Worm (Caenorhabditis elegans): ENCODE results near the gene Y54G2A.37.

DNA sequence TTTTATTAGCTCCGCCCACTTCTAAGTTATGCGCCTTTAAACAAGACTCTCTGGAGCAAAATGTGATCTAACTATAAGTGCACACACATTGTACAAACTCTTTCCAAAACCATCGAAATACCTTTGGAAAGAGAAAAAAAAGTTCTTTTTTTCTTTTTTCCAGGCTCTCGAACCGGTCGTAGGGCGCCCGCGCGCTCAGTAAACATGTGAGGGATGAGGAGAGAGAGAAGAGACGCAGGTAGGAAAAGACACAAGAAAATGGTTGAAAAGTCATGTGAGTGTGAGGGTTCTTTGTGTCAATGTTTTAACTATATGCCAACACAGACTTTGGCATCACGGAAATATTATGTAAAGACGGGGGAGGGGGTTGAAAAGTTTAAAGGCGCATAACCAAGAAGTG, 46.0 kb upstream of the Y54G2A.37 start:
- TF ChIP-seq aly-1 (tag; optimal IDR thresholded peaks at IDR 0.05) = no peak
- TF ChIP-seq ama-1 (optimal IDR thresholded peaks at IDR 0.05) = no peak
- no peak for TF ChIP-seq hmbx-1 (tag; optimal IDR thresholded peaks at IDR 0.05)
- no peak for TF ChIP-seq ceh-36 (tag; optimal IDR thresholded peaks at IDR 0.05)
- no peak for TF ChIP-seq hnd-1 (tag; optimal IDR thresholded peaks at IDR 0.05)
- TF ChIP-seq B0310.2 (tag; optimal IDR thresholded peaks at IDR 0.05) = no peak
- TF ChIP-seq hmg-4 (GFP tag; optimal IDR thresholded peaks at IDR 0.05) = no peak
- TF ChIP-seq pes-1 (GFP tag; IDR thresholded peaks at IDR 0.05) = no peak
- TF ChIP-seq scrt-1 (GFP tag; IDR thresholded peaks at IDR 0.05) = no peak
- no peak for TF ChIP-seq ets-7 (tag; optimal IDR thresholded peaks at IDR 0.05)
- TF ChIP-seq tbx-37 (GFP tag; conservative IDR thresholded peaks at IDR 0.05) = no peak

Measured in whole organism, early embryonic.